Worm (Caenorhabditis elegans) whole organism, L4/young adult: ENCODE results near the gene ZK105.11.

Experiments used
- W03F9.2 ChIP-seq: fragments of 150-350 bp; optimal IDR thresholded peaks from 2 replicates; lab custom pipeline; 2014; ENCODE audit warnings: missing biosample characterization, missing genetic modification characterization
- dao-5 ChIP-seq: sonication (generic microtip); optimal IDR thresholded peaks from 2 replicates; lab custom pipeline; 2016; ENCODE audit warnings: missing genotype, missing genetic modification characterization, moderate library complexity, missing compliant biosample characterization

DNA sequence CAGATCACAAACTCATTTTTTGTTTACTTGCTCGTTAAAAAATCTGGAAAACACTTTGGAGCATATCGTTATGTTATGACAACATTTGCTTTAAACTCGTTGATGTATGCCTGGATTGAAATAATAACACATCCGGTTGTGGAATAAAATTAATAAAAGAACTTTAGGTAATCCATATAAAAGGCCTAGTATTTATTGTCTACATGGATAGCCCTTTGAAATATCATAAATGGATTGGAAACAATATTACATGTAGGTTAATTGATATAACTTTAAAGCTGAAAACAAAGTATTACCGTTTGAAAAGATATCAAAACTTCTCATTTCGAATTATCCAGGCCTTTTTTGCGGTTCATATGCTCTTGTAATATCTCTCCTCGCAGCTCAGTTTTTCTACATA is 17.8 kb downstream of the ZK105.11 start:
- no peak for TF ChIP-seq dao-5 (tag; lab: Kevin White, UChicago)
- TF ChIP-seq W03F9.2 = no peak
